Worm (Caenorhabditis elegans) whole organism, mixed stage, embryonic: Measurements from ENCODE around the gene K03B8.8.

ENCODE experiments used
- M03D4.4 ChIP-seq: sonication (generic microtip); optimal IDR thresholded peaks from 2 replicates; lab custom pipeline; 2017; ENCODE audit warnings: mild to moderate bottlenecking, missing genetic modification characterization, missing compliant biosample characterization
- flh-1 ChIP-seq: fragments of 200-800 bp; sonication (Bioruptor generic); optimal IDR thresholded peaks from 2 replicates; lab custom pipeline; 2018; ENCODE audit warnings: mild to moderate bottlenecking, missing genetic modification characterization, moderate library complexity, missing compliant biosample characterization
- lin-13 ChIP-seq: fragments of 150-350 bp; optimal IDR thresholded peaks from 2 replicates; lab custom pipeline; 2014; ENCODE audit warnings: missing biosample characterization, missing genetic modification characterization
- lsy-2 ChIP-seq: fragments of 150-350 bp; optimal IDR thresholded peaks from 2 replicates; lab custom pipeline; 2014; ENCODE audit warnings: missing biosample characterization, missing genetic modification characterization
- nhr-12 ChIP-seq: fragments of 150-350 bp; optimal IDR thresholded peaks from 2 replicates; lab custom pipeline; 2014; ENCODE audit warnings: missing biosample characterization, missing genetic modification characterization
- nhr-2 ChIP-seq: fragments of 150-350 bp; optimal IDR thresholded peaks from 2 replicates; lab custom pipeline; 2014; ENCODE audit warnings: missing biosample characterization, missing genetic modification characterization
- nhr-237 ChIP-seq: fragments of 150-350 bp; optimal IDR thresholded peaks from 2 replicates; lab custom pipeline; 2014; ENCODE audit warnings: missing biosample characterization, missing genetic modification characterization
- pha-4 ChIP-seq: fragments of 150-350 bp; optimal IDR thresholded peaks from 2 replicates; lab custom pipeline; 2018; ENCODE audit warnings: missing biosample characterization, missing genetic modification reagents, missing genetic modification characterization
- tbx-8 ChIP-seq: fragments of 200-800 bp; sonication (Bioruptor generic); optimal IDR thresholded peaks from 2 replicates; lab custom pipeline; 2018; ENCODE audit warnings: mild to moderate bottlenecking, missing genetic modification characterization, moderate library complexity, missing compliant biosample characterization
- unc-120 ChIP-seq: sonication (generic microtip); optimal IDR thresholded peaks from 2 replicates; lab custom pipeline; 2017; ENCODE audit warnings: missing genetic modification characterization, missing compliant biosample characterization; ENCODE audit not compliant: poor library complexity, severe bottlenecking
- unc-39 ChIP-seq: fragments of 150-350 bp; optimal IDR thresholded peaks from 2 replicates; lab custom pipeline; 2014; ENCODE audit warnings: missing biosample characterization, missing genetic modification characterization
- unc-62 ChIP-seq: fragments of 150-350 bp; optimal IDR thresholded peaks from 2 replicates; lab custom pipeline; 2014; ENCODE audit warnings: missing biosample characterization, missing genetic modification reagents, missing genetic modification characterization
- ztf-11 ChIP-seq: fragments of 150-350 bp; optimal IDR thresholded peaks from 2 replicates; lab custom pipeline; 2014; ENCODE audit warnings: missing biosample characterization, missing genetic modification characterization

ce11 chrV:11402610-11403009 is 8.2 kb downstream of the K03B8.8 start, which contains the start of gene nas-19:
- TF ChIP-seq unc-120 (tag; lab: Kevin White, UChicago) (no peak), flh-1 (GFP tag; lab: Kevin White, UChicago) (no peak), pha-4 (tag; lab: Kevin White, UChicago) (no peak), tbx-8 (GFP tag; lab: Kevin White, UChicago) (no peak), nhr-12 (tag; lab: Kevin White, UChicago) (no peak), ztf-11 (tag; lab: Kevin White, UChicago) (no peak), nhr-237 (tag; lab: Kevin White, UChicago) (no peak), M03D4.4 (no peak), unc-39 (tag; lab: Kevin White, UChicago) (no peak), lin-13 (no peak), unc-62 (no peak), nhr-2 (tag; lab: Kevin White, UChicago) (no peak), lsy-2 (tag; lab: Kevin White, UChicago) (no peak)
